Fruit fly (Drosophila melanogaster): ENCODE results near the gene CG7246.

CG7246 gene

dm6 chrX:9067754-9068477, 12.9 kb downstream of the CG7246 start, which contains the start of gene CG15365 (continued):
- peak; percentile 3 for TF ChIP-seq CG2712 (tag; optimal IDR thresholded peaks at IDR 0.05)
- peak; percentile 47 for TF ChIP-seq row (GFP tag; IDR thresholded peaks at IDR 0.05)
- peak; percentile 76; the same call in 3 of the 4 replicates for TF ChIP-seq chinmo (GFP tag; IDR thresholded peaks at IDR 0.05; ENCODE audit: partially characterized antibody)
- peak; percentile 47; the same call in 1 of the 2 replicates for TF ChIP-seq Drgx (GFP tag; IDR thresholded peaks at IDR 0.05)
- no peak for TF ChIP-seq pan (optimal IDR thresholded peaks at IDR 0.05)
- peak in 1 of 2 experiments; percentile 32 for TF ChIP-seq pan (GFP tag; optimal IDR thresholded peaks at IDR 0.05 in 1 of 2, IDR thresholded peaks at IDR 0.05 in 1 of 2)
- TF ChIP-seq Adf1 (GFP tag; IDR thresholded peaks at IDR 0.05), result peak; percentile 94
- no peak for TF ChIP-seq CG4282 (GFP tag; optimal IDR thresholded peaks at IDR 0.05)
- peak; percentile 58 for TF ChIP-seq sqz (GFP tag; optimal IDR thresholded peaks at IDR 0.05)
- TF ChIP-seq Med (GFP tag), result peak; percentile 25
- 0 out of 2 replicates have a peak, but pooled peaks have one; percentile 21 for TF ChIP-seq CG9932 (GFP tag; IDR thresholded peaks at IDR 0.05)
- peak; percentile 64 for TF ChIP-seq Ets65A (GFP tag)
- TF ChIP-seq CG18011 (GFP tag; optimal IDR thresholded peaks at IDR 0.05), result no peak
- no peak for TF ChIP-seq Hr51 (GFP tag; optimal IDR thresholded peaks at IDR 0.05)
- TF ChIP-seq CG16813 (GFP tag; IDR thresholded peaks at IDR 0.05; ENCODE audit: partially characterized antibody), result peak; percentile 32; the same call in 1 of the 3 replicates
- TF ChIP-seq CG9727 (GFP tag; optimal IDR thresholded peaks at IDR 0.05), result no peak

dm6 chrX:9066802-9067489, 13.9 kb downstream of the CG7246 start:
- TF ChIP-seq chinmo (GFP tag; IDR thresholded peaks at IDR 0.05; ENCODE audit: partially characterized antibody), result no peak
- no peak for TF ChIP-seq CG9609 (GFP tag; optimal IDR thresholded peaks at IDR 0.05)
- TF ChIP-seq Optix (GFP tag; IDR thresholded peaks at IDR 0.05), result no peak
- no peak for TF ChIP-seq Asciz (GFP tag; optimal IDR thresholded peaks at IDR 0.05)
- TF ChIP-seq dmrt99B (tag; optimal IDR thresholded peaks at IDR 0.05), result peak; percentile 47
- TF ChIP-seq Mes4 (GFP tag; optimal IDR thresholded peaks at IDR 0.05), result no peak
- peak; percentile 32 for TF ChIP-seq Blimp-1 (GFP tag; optimal IDR thresholded peaks at IDR 0.05)
- TF ChIP-seq CG8924 (tag; optimal IDR thresholded peaks at IDR 0.05), result no peak
- no peak for TF ChIP-seq wor (GFP tag; IDR thresholded peaks at IDR 0.05)
- TF ChIP-seq CG8290 (GFP tag; optimal IDR thresholded peaks at IDR 0.05), result no peak
- peak in 1 of 2 experiments; percentile 3 for TF ChIP-seq CG8290 (tag; optimal IDR thresholded peaks at IDR 0.05)
- TF ChIP-seq scrt (GFP tag; optimal IDR thresholded peaks at IDR 0.05), result no peak
- no peak for TF ChIP-seq Antp (GFP tag; optimal IDR thresholded peaks at IDR 0.05)
- TF ChIP-seq CG12219 (GFP tag; optimal IDR thresholded peaks at IDR 0.05), result no peak
- no peak for TF ChIP-seq ERR (GFP tag; optimal IDR thresholded peaks at IDR 0.05)
- no peak for TF ChIP-seq CG8281 (tag; optimal IDR thresholded peaks at IDR 0.05)
- peak; percentile 11 for TF ChIP-seq CG12391 (tag; optimal IDR thresholded peaks at IDR 0.05)
- no peak for TF ChIP-seq pan (optimal IDR thresholded peaks at IDR 0.05)
- no peak for TF ChIP-seq pan (GFP tag; optimal IDR thresholded peaks at IDR 0.05 in 1 of 2, IDR thresholded peaks at IDR 0.05 in 1 of 2)
- TF ChIP-seq H2.0 (GFP tag; IDR thresholded peaks at IDR 0.05), result no peak
- no peak for TF ChIP-seq lola (GFP tag; optimal IDR thresholded peaks at IDR 0.05)
- no peak for TF ChIP-seq btn (GFP tag; optimal IDR thresholded peaks at IDR 0.05)
- no peak for TF ChIP-seq CG2116 (GFP tag; optimal IDR thresholded peaks at IDR 0.05)
- TF ChIP-seq CG31365 (tag; optimal IDR thresholded peaks at IDR 0.05), result no peak
- no peak for TF ChIP-seq GATAe (GFP tag; conservative IDR thresholded peaks at IDR 0.05)
- peak; percentile 44 to 47 for TF ChIP-seq bsh (GFP tag; optimal IDR thresholded peaks at IDR 0.05)
- peak; percentile 3 for TF ChIP-seq CoRest (tag; optimal IDR thresholded peaks at IDR 0.05)
- TF ChIP-seq sna (GFP tag; IDR thresholded peaks at IDR 0.05; ENCODE audit: partially characterized antibody), result no peak
- TF ChIP-seq CG12155 (GFP tag; optimal IDR thresholded peaks at IDR 0.05), result no peak
- no peak for TF ChIP-seq ttk (GFP tag; IDR thresholded peaks at IDR 0.05)
- TF ChIP-seq CG18262 (tag; optimal IDR thresholded peaks at IDR 0.05), result peak; percentile 10
- TF ChIP-seq Scr (GFP tag; IDR thresholded peaks at IDR 0.05; ENCODE audit: partially characterized antibody), result no peak
- TF ChIP-seq CG6272 (GFP tag; IDR thresholded peaks at IDR 0.05), result no peak
- TF ChIP-seq Sin3A (optimal IDR thresholded peaks at IDR 0.05), result no peak
